Fruit fly (Drosophila melanogaster) whole organism, embryonic: ENCODE measurements around the gene Ccdc58.

Experiments
- Aef1 ChIP-seq: fragments of 200-800 bp; sonication (Bioruptor generic); IDR thresholded peaks from 3 replicates; pipeline ENCODE4 v1.3.6; 2022; ENCODE audit warnings: missing biosample characterization, missing genetic modification characterization
- B-H1 ChIP-seq: fragments of 200-800 bp; sonication (Bioruptor generic); IDR thresholded peaks from 3 replicates; pipeline ENCODE4 v1.3.6; 2022; ENCODE audit warnings: missing biosample characterization, missing genetic modification characterization
- CG11696 ChIP-seq: fragments of 200-800 bp; sonication (Bioruptor generic); IDR thresholded peaks from 2 replicates; pipeline ENCODE4 v1.3.6; 2022; ENCODE audit warnings: missing biosample characterization, missing genetic modification characterization
- CG12299 ChIP-seq: fragments of 200-800 bp; sonication (Bioruptor generic); optimal IDR thresholded peaks from 2 replicates; lab custom pipeline; 2018; ENCODE audit warnings: missing biosample characterization, mild to moderate bottlenecking, missing genetic modification characterization
- CG1233 ChIP-seq: fragments of 200-800 bp; sonication (Bioruptor generic); optimal IDR thresholded peaks from 4 replicates; lab custom pipeline; 2018; ENCODE audit warnings: missing biosample characterization, mild to moderate bottlenecking, missing genetic modification characterization
- CG12744 ChIP-seq: fragments of 200-800 bp; sonication (Bioruptor generic); optimal IDR thresholded peaks from 2 replicates; lab custom pipeline; 2016; ENCODE audit warnings: missing biosample characterization, missing genetic modification characterization
- CG14667 ChIP-seq: fragments of 200-800 bp; sonication (Bioruptor generic); IDR thresholded peaks from 2 replicates; pipeline ENCODE4 v1.3.6; 2022; ENCODE audit warnings: missing biosample characterization, missing genetic modification characterization
- CG15514 ChIP-seq: fragments of 200-800 bp; sonication (Bioruptor generic); optimal IDR thresholded peaks from 3 replicates; lab custom pipeline; 2017; ENCODE audit warnings: missing biosample characterization, missing genetic modification characterization, mild to moderate bottlenecking, moderate library complexity, missing genetic modification reagents
- CG15696 ChIP-seq: fragments of 200-800 bp; sonication (Bioruptor generic); optimal IDR thresholded peaks from 2 replicates; lab custom pipeline; 2019; ENCODE audit warnings: missing biosample characterization, mild to moderate bottlenecking, missing genetic modification characterization, moderate library complexity
- CG16815 ChIP-seq: fragments of 200-800 bp; sonication (Bioruptor generic); optimal IDR thresholded peaks from 3 replicates; lab custom pipeline; 2017; ENCODE audit warnings: missing biosample characterization, mild to moderate bottlenecking, missing genetic modification characterization
- CG17359 ChIP-seq: fragments of 200-800 bp; sonication (Bioruptor generic); optimal IDR thresholded peaks from 3 replicates; lab custom pipeline; 2018; ENCODE audit warnings: missing biosample characterization, mild to moderate bottlenecking, missing genetic modification characterization, moderate library complexity
- CG2120 ChIP-seq: fragments of 200-800 bp; sonication (Bioruptor generic); optimal IDR thresholded peaks from 3 replicates; lab custom pipeline; 2016; ENCODE audit warnings: missing biosample characterization, missing genetic modification characterization
- CG3065 ChIP-seq: fragments of 200-800 bp; sonication (Bioruptor generic); optimal IDR thresholded peaks from 2 replicates; lab custom pipeline; 2016; ENCODE audit warnings: missing biosample characterization, missing genetic modification characterization
- CG32532 ChIP-seq: fragments of 200-800 bp; sonication (Bioruptor generic); IDR thresholded peaks from 2 replicates; pipeline ENCODE4 v1.3.6; 2022; ENCODE audit warnings: missing biosample characterization, missing genetic modification characterization
- CG33557 ChIP-seq: fragments of 200-800 bp; sonication (Bioruptor generic); optimal IDR thresholded peaks from 2 replicates; lab custom pipeline; 2019; ENCODE audit warnings: missing biosample characterization, mild to moderate bottlenecking, missing genetic modification characterization, moderate library complexity
- CG4360 ChIP-seq: fragments of 200-800 bp; sonication (Bioruptor generic); IDR thresholded peaks from 2 replicates; pipeline ENCODE4 v1.3.6; 2022; ENCODE audit warnings: missing biosample characterization, missing genetic modification characterization
- CG6683 ChIP-seq: fragments of 200-800 bp; sonication (Bioruptor generic); optimal IDR thresholded peaks from 2 replicates; lab custom pipeline; 2017; ENCODE audit warnings: missing biosample characterization, mild to moderate bottlenecking, missing genetic modification characterization, missing genetic modification reagents
- CG6765 ChIP-seq: fragments of 200-800 bp; sonication (Bioruptor generic); optimal IDR thresholded peaks from 3 replicates; lab custom pipeline; 2017; ENCODE audit warnings: missing biosample characterization, mild to moderate bottlenecking, missing genetic modification characterization
- CG7271 ChIP-seq: fragments of 200-800 bp; sonication (Bioruptor generic); optimal IDR thresholded peaks from 2 replicates; lab custom pipeline; 2018; ENCODE audit warnings: missing biosample characterization, mild to moderate bottlenecking, missing genetic modification characterization, moderate library complexity
- CG7357 ChIP-seq: fragments of 200-800 bp; sonication (Bioruptor generic); IDR thresholded peaks from 3 replicates; pipeline ENCODE4 v1.3.6; 2022; ENCODE audit warnings: missing biosample characterization, missing genetic modification characterization
- CG8359 ChIP-seq: fragments of 200-800 bp; sonication (Bioruptor generic); optimal IDR thresholded peaks from 2 replicates; lab custom pipeline; 2017; ENCODE audit warnings: missing biosample characterization, mild to moderate bottlenecking, missing genetic modification characterization, borderline replicate concordance
- CG8924 ChIP-seq: fragments of 200-800 bp; optimal IDR thresholded peaks from 3 replicates; lab custom pipeline; 2019; ENCODE audit warnings: missing biosample characterization, mild to moderate bottlenecking, missing genetic modification characterization, moderate library complexity
- CG9215 ChIP-seq: fragments of 200-800 bp; sonication (Bioruptor generic); IDR thresholded peaks from 2 replicates; pipeline ENCODE4 v1.3.6; 2022; ENCODE audit warnings: missing biosample characterization, missing genetic modification characterization
- CG9876 ChIP-seq: fragments of 200-800 bp; sonication (Bioruptor generic); optimal IDR thresholded peaks from 2 replicates; lab custom pipeline; 2016; ENCODE audit warnings: missing biosample characterization, missing genetic modification characterization
- Eip74EF ChIP-seq, 2 experiments: fragments of 200-800 bp in 1 of 2; fragments of >200 bp in 1 of 2; sonication (Bioruptor generic) in 1 of 2; optimal IDR thresholded peaks; 2 replicates each; lab custom pipeline; 2017 to 2019; ENCODE audit warnings: missing biosample characterization in 2 of 2, missing genetic modification characterization in 2 of 2, mild to moderate bottlenecking in 1 of 2, moderate library complexity in 1 of 2
- Gug ChIP-seq: fragments of 200-800 bp; sonication (Bioruptor generic); IDR thresholded peaks from 4 replicates; pipeline ENCODE4 v1.3.6; 2022; ENCODE audit warnings: missing biosample characterization, missing genetic modification characterization
- HHEX ChIP-seq: fragments of 200-800 bp; sonication (Bioruptor generic); optimal IDR thresholded peaks from 3 replicates; lab custom pipeline; 2017; ENCODE audit warnings: missing biosample characterization, mild to moderate bottlenecking, missing genetic modification characterization, missing genetic modification reagents
- Kr ChIP-seq: fragments of 200-800 bp; sonication (Bioruptor generic); optimal IDR thresholded peaks from 2 replicates; lab custom pipeline; 2017; ENCODE audit warnings: missing biosample characterization, mild to moderate bottlenecking, missing genetic modification characterization
- aop ChIP-seq: fragments of 200-800 bp; sonication (Bioruptor generic); IDR thresholded peaks from 2 replicates; pipeline ENCODE4 v1.3.6; 2022; ENCODE audit warnings: missing biosample characterization, missing genetic modification characterization
- bab2 ChIP-seq: fragments of 200-800 bp; sonication (Bioruptor generic); optimal IDR thresholded peaks from 2 replicates; lab custom pipeline; 2016; ENCODE audit warnings: missing biosample characterization, missing genetic modification characterization
- bigmax ChIP-seq: fragments of 200-800 bp; sonication (Bioruptor generic); optimal IDR thresholded peaks from 2 replicates; lab custom pipeline; 2018; ENCODE audit warnings: missing biosample characterization, mild to moderate bottlenecking, missing genetic modification characterization
- chinmo ChIP-seq: fragments of 200-800 bp; sonication (Bioruptor generic); IDR thresholded peaks from 4 replicates; pipeline ENCODE4 v1.3.6; 2022; ENCODE audit warnings: missing biosample characterization, missing genetic modification characterization; ENCODE audit not compliant: partially characterized antibody
- ci ChIP-seq: fragments of 200-800 bp; sonication (Bioruptor generic); IDR thresholded peaks from 3 replicates; pipeline ENCODE4 v1.3.6; 2022; ENCODE audit warnings: missing biosample characterization, missing genetic modification characterization
- dati ChIP-seq: fragments of 200-800 bp; sonication (Bioruptor generic); IDR thresholded peaks from 2 replicates; pipeline ENCODE4 v1.3.6; 2022; ENCODE audit warnings: missing biosample characterization, missing genetic modification characterization
- eve ChIP-seq, 2 experiments: fragments of >200 bp; optimal IDR thresholded peaks; 2 replicates each; lab custom pipeline; 2017; ENCODE audit warnings: missing biosample characterization in 2 of 2, missing genetic modification characterization in 2 of 2
- gsb ChIP-seq: fragments of 200-800 bp; sonication (Bioruptor generic); IDR thresholded peaks from 2 replicates; pipeline ENCODE4 v1.3.6; 2022; ENCODE audit warnings: missing biosample characterization, missing genetic modification characterization
- gsb-n ChIP-seq: fragments of 200-800 bp; sonication (Bioruptor generic); optimal IDR thresholded peaks from 3 replicates; lab custom pipeline; 2018; ENCODE audit warnings: missing biosample characterization, mild to moderate bottlenecking, missing genetic modification characterization
- ham ChIP-seq: fragments of 200-800 bp; sonication (Bioruptor generic); IDR thresholded peaks from 2 replicates; pipeline ENCODE4 v1.3.6; 2022; ENCODE audit warnings: missing biosample characterization, missing genetic modification characterization
- ind ChIP-seq: fragments of 200-800 bp; sonication (Bioruptor generic); optimal IDR thresholded peaks from 3 replicates; lab custom pipeline; 2016; ENCODE audit warnings: missing biosample characterization, missing genetic modification characterization
- jumu ChIP-seq: fragments of 200-800 bp; sonication (Bioruptor generic); optimal IDR thresholded peaks from 3 replicates; lab custom pipeline; 2016; ENCODE audit warnings: missing biosample characterization, missing genetic modification characterization
- kah ChIP-seq: fragments of 200-800 bp; sonication (Bioruptor generic); optimal IDR thresholded peaks from 2 replicates; lab custom pipeline; 2018; ENCODE audit warnings: missing biosample characterization, mild to moderate bottlenecking, missing genetic modification characterization
- nerfin-1 ChIP-seq: fragments of 200-800 bp; sonication (Bioruptor generic); optimal IDR thresholded peaks from 3 replicates; lab custom pipeline; 2019; ENCODE audit warnings: missing biosample characterization, mild to moderate bottlenecking, missing genetic modification characterization, moderate library complexity
- org-1 ChIP-seq: fragments of 200-800 bp; sonication (Bioruptor generic); optimal IDR thresholded peaks from 2 replicates; lab custom pipeline; 2017; ENCODE audit warnings: missing biosample characterization, missing genetic modification characterization
- slbo ChIP-seq: fragments of 200-800 bp; sonication (Bioruptor generic); IDR thresholded peaks from 2 replicates; pipeline ENCODE4 v1.3.6; 2022; ENCODE audit warnings: missing biosample characterization, missing genetic modification characterization
- sqz ChIP-seq: fragments of 200-800 bp; sonication (Bioruptor generic); optimal IDR thresholded peaks from 3 replicates; lab custom pipeline; 2018; ENCODE audit warnings: missing biosample characterization, mild to moderate bottlenecking, missing genetic modification characterization
- stwl ChIP-seq: fragments of 200-800 bp; sonication (Bioruptor generic); optimal IDR thresholded peaks from 3 replicates; lab custom pipeline; 2018; ENCODE audit warnings: missing biosample characterization, mild to moderate bottlenecking, missing genetic modification characterization, moderate library complexity
- tap ChIP-seq: fragments of 200-800 bp; optimal IDR thresholded peaks from 3 replicates; lab custom pipeline; 2019; ENCODE audit warnings: missing biosample characterization, mild to moderate bottlenecking, missing genetic modification characterization, moderate library complexity
- tna ChIP-seq: fragments of 200-800 bp; sonication (Bioruptor generic); IDR thresholded peaks from 2 replicates; pipeline ENCODE4 v1.3.6; 2022; ENCODE audit warnings: missing biosample characterization, missing genetic modification characterization; ENCODE audit not compliant: partially characterized antibody
- usp ChIP-seq: fragments of >200 bp; optimal IDR thresholded peaks from 2 replicates; lab custom pipeline; 2017; ENCODE audit warnings: missing biosample characterization, missing genetic modification characterization
- vfl ChIP-seq: fragments of 200-800 bp; sonication (Bioruptor generic); optimal IDR thresholded peaks from 2 replicates; lab custom pipeline; 2016; ENCODE audit warnings: missing biosample characterization, missing genetic modification characterization
- vvl ChIP-seq: fragments of 200-800 bp; sonication (Bioruptor generic); IDR thresholded peaks from 2 replicates; pipeline ENCODE4 v1.3.6; 2022; ENCODE audit warnings: missing biosample characterization, missing genetic modification characterization

Ccdc58 gene

dm6 chr3L:19793438-19793998, 11.5 kb upstream of the Ccdc58 start, which contains the start of the genes CG42637, Gyc76C and SREBP (continued):
- no peak for TF ChIP-seq CG6683 (GFP tag; lab: Kevin White, UChicago)
- TF ChIP-seq B-H1 (GFP tag; lab: Robert Waterston, UW) = no peak
- no peak for TF ChIP-seq Kr (GFP tag; lab: Kevin White, UChicago)
- TF ChIP-seq slbo = no peak
- TF ChIP-seq gsb (GFP tag; lab: Robert Waterston, UW) = no peak
- TF ChIP-seq kah = no peak
- no peak for TF ChIP-seq ham
- TF ChIP-seq Eip74EF (GFP tag; optimal IDR thresholded peaks at IDR 0.05; lab: Kevin White, UChicago) = no peak
- TF ChIP-seq usp (GFP tag; lab: Kevin White, UChicago) = no peak
- no peak for TF ChIP-seq aop (GFP tag; lab: Robert Waterston, UW)
- TF ChIP-seq nerfin-1 (tag; lab: Kevin White, UChicago) = no peak
- TF ChIP-seq ind (GFP tag; lab: Kevin White, UChicago) = no peak
- TF ChIP-seq CG4360 (GFP tag; lab: Robert Waterston, UW) = no peak
- TF ChIP-seq CG7357 (GFP tag; lab: Robert Waterston, UW) = no peak
- no peak; the same call in 1 of the 3 replicates for TF ChIP-seq ci (GFP tag; lab: Robert Waterston, UW)
- no peak for TF ChIP-seq vfl
- no peak for TF ChIP-seq CG12299 (tag; lab: Kevin White, UChicago)
- no peak for TF ChIP-seq Aef1 (GFP tag; lab: Robert Waterston, UW)
- TF ChIP-seq CG16815 (GFP tag; lab: Kevin White, UChicago) = no peak
- no peak for TF ChIP-seq Gug (GFP tag; lab: Robert Waterston, UW)
- TF ChIP-seq CG14667 (GFP tag; lab: Robert Waterston, UW) = no peak
- TF ChIP-seq CG9215 = no peak
- no peak for TF ChIP-seq CG11696
- no peak for TF ChIP-seq CG15696 (tag; lab: Kevin White, UChicago)
- no peak for TF ChIP-seq eve (GFP tag; optimal IDR thresholded peaks at IDR 0.05; lab: Kevin White, UChicago)
- no peak for TF ChIP-seq sqz (GFP tag; lab: Kevin White, UChicago)
- TF ChIP-seq gsb-n (tag; lab: Kevin White, UChicago) = peak; percentile 35
- no peak for TF ChIP-seq CG33557 (GFP tag; lab: Kevin White, UChicago)
- no peak for TF ChIP-seq CG1233
- peak; percentile 77 for TF ChIP-seq vvl (GFP tag; lab: Robert Waterston, UW)
- peak; percentile 100 for TF ChIP-seq CG15514 (GFP tag; lab: Kevin White, UChicago)
- no peak for TF ChIP-seq tap (tag; lab: Kevin White, UChicago)
- no peak for TF ChIP-seq org-1 (GFP tag; lab: Kevin White, UChicago)
- TF ChIP-seq jumu (GFP tag; lab: Kevin White, UChicago) = no peak
- peak; percentile 60 for TF ChIP-seq CG8924 (tag; lab: Kevin White, UChicago)
- peak; percentile 1 for TF ChIP-seq CG6765 (GFP tag; lab: Kevin White, UChicago)
- no peak for TF ChIP-seq tna (GFP tag; lab: Robert Waterston, UW)
- no peak for TF ChIP-seq CG9876
- no peak for TF ChIP-seq CG32532 (GFP tag; lab: Robert Waterston, UW)
- peak; percentile 95 for TF ChIP-seq stwl (tag; lab: Kevin White, UChicago)
- no peak for TF ChIP-seq CG3065 (GFP tag; lab: Kevin White, UChicago)
- no peak for TF ChIP-seq dati
- no peak for TF ChIP-seq HHEX (GFP tag; lab: Kevin White, UChicago)
- TF ChIP-seq chinmo = peak; percentile 59; the same call in 2 of the 4 replicates
- TF ChIP-seq CG12744 (GFP tag; lab: Kevin White, UChicago) = no peak
- peak; percentile 98 for TF ChIP-seq CG8359 (GFP tag; lab: Kevin White, UChicago)
- no peak for TF ChIP-seq CG2120 (GFP tag; lab: Kevin White, UChicago)
- TF ChIP-seq bigmax (GFP tag; lab: Kevin White, UChicago) = peak; percentile 11
- TF ChIP-seq bab2 (GFP tag; lab: Kevin White, UChicago) = no peak
- TF ChIP-seq CG17359 = no peak
- TF ChIP-seq CG7271 (tag; lab: Kevin White, UChicago) = no peak
